Fruit fly (Drosophila melanogaster) whole organism, embryonic: Measurements from ENCODE around the gene Nagk.

Experiments
- CG10321 ChIP-seq: fragments of 200-800 bp; sonication (Bioruptor generic); IDR thresholded peaks from 2 replicates; pipeline ENCODE4 v1.3.6; 2022; ENCODE audit warnings: missing biosample characterization, missing genetic modification characterization
- CG12219 ChIP-seq: fragments of 200-800 bp; sonication (Bioruptor generic); optimal IDR thresholded peaks from 3 replicates; lab custom pipeline; 2018; ENCODE audit warnings: missing biosample characterization, mild to moderate bottlenecking, missing genetic modification characterization
- CG12744 ChIP-seq: fragments of 200-800 bp; sonication (Bioruptor generic); optimal IDR thresholded peaks from 2 replicates; lab custom pipeline; 2016; ENCODE audit warnings: missing biosample characterization, missing genetic modification characterization
- CG15011 ChIP-seq: fragments of 200-800 bp; sonication (Bioruptor generic); optimal IDR thresholded peaks from 3 replicates; lab custom pipeline; 2018; ENCODE audit warnings: missing biosample characterization, mild to moderate bottlenecking, missing genetic modification characterization
- CG15696 ChIP-seq: fragments of 200-800 bp; sonication (Bioruptor generic); optimal IDR thresholded peaks from 2 replicates; lab custom pipeline; 2019; ENCODE audit warnings: missing biosample characterization, mild to moderate bottlenecking, missing genetic modification characterization, moderate library complexity
- CG17912 ChIP-seq: fragments of 200-800 bp; sonication (Bioruptor generic); optimal IDR thresholded peaks from 2 replicates; lab custom pipeline; 2018; ENCODE audit warnings: missing biosample characterization, mild to moderate bottlenecking, missing genetic modification characterization
- CG18599 ChIP-seq: fragments of 200-800 bp; sonication (Bioruptor generic); optimal IDR thresholded peaks from 3 replicates; lab custom pipeline; 2017; ENCODE audit warnings: missing biosample characterization, missing genetic modification characterization, mild to moderate bottlenecking, moderate library complexity, missing genetic modification reagents
- CG2199 ChIP-seq: fragments of 200-800 bp; sonication (Bioruptor generic); IDR thresholded peaks from 3 replicates; pipeline ENCODE4 v1.3.6; 2022; ENCODE audit warnings: missing biosample characterization, missing genetic modification characterization
- CG2712 ChIP-seq: fragments of 200-800 bp; optimal IDR thresholded peaks from 3 replicates; lab custom pipeline; 2019; ENCODE audit warnings: missing biosample characterization, mild to moderate bottlenecking, missing genetic modification characterization, moderate library complexity
- CG33557 ChIP-seq: fragments of 200-800 bp; sonication (Bioruptor generic); optimal IDR thresholded peaks from 2 replicates; lab custom pipeline; 2019; ENCODE audit warnings: missing biosample characterization, mild to moderate bottlenecking, missing genetic modification characterization, moderate library complexity
- CG4424 ChIP-seq: fragments of 200-800 bp; sonication (Bioruptor generic); optimal IDR thresholded peaks from 3 replicates; lab custom pipeline; 2016; ENCODE audit warnings: missing biosample characterization, missing genetic modification characterization
- CG4820 ChIP-seq: fragments of 200-800 bp; sonication (Bioruptor generic); optimal IDR thresholded peaks from 3 replicates; lab custom pipeline; 2016; ENCODE audit warnings: missing biosample characterization, missing genetic modification characterization
- CG6791 ChIP-seq: fragments of 200-800 bp; sonication (Bioruptor generic); IDR thresholded peaks from 3 replicates; pipeline ENCODE4 v1.3.6; 2022; ENCODE audit warnings: missing biosample characterization, missing genetic modification characterization; ENCODE audit not compliant: partially characterized antibody
- CG8281 ChIP-seq: fragments of 200-800 bp; sonication (Bioruptor generic); optimal IDR thresholded peaks from 2 replicates; lab custom pipeline; 2018; ENCODE audit warnings: missing biosample characterization, mild to moderate bottlenecking, missing genetic modification characterization, moderate library complexity
- CG8388 ChIP-seq: fragments of 200-800 bp; sonication (Bioruptor generic); optimal IDR thresholded peaks from 2 replicates; lab custom pipeline; 2019; ENCODE audit warnings: missing biosample characterization, mild to moderate bottlenecking, missing genetic modification characterization, moderate library complexity
- CG9817 ChIP-seq: fragments of 200-800 bp; sonication (Bioruptor generic); optimal IDR thresholded peaks from 2 replicates; lab custom pipeline; 2018; ENCODE audit warnings: missing biosample characterization, mild to moderate bottlenecking, missing genetic modification characterization, moderate library complexity
- D ChIP-seq, 2 experiments: fragments of 200-800 bp in 1 of 2; fragments of >200 bp in 1 of 2; sonication (Bioruptor generic) in 1 of 2; optimal IDR thresholded peaks; 2 replicates in 1 of 2; 3 replicates in 1 of 2; lab custom pipeline; 2017; ENCODE audit warnings: mild to moderate bottlenecking in 1 of 2, missing biosample characterization in 1 of 2, missing genetic modification characterization in 1 of 2, missing genetic modification reagents in 1 of 2
- Dek ChIP-seq: fragments of 200-800 bp; sonication (Bioruptor generic); optimal IDR thresholded peaks from 3 replicates; lab custom pipeline; 2019; ENCODE audit warnings: missing biosample characterization, mild to moderate bottlenecking, missing genetic modification characterization, moderate library complexity
- Dip3 ChIP-seq: fragments of 200-800 bp; sonication (Bioruptor generic); optimal IDR thresholded peaks from 3 replicates; lab custom pipeline; 2016; ENCODE audit warnings: missing biosample characterization, missing genetic modification characterization
- Fer1 ChIP-seq: fragments of 200-800 bp; sonication (Bioruptor generic); optimal IDR thresholded peaks from 2 replicates; lab custom pipeline; 2017; ENCODE audit warnings: missing biosample characterization, mild to moderate bottlenecking, missing genetic modification characterization
- Fer2 ChIP-seq: fragments of 200-800 bp; sonication (Bioruptor generic); optimal IDR thresholded peaks from 2 replicates; lab custom pipeline; 2018; ENCODE audit warnings: missing biosample characterization, mild to moderate bottlenecking, missing genetic modification characterization, moderate library complexity
- HHEX ChIP-seq: fragments of 200-800 bp; sonication (Bioruptor generic); optimal IDR thresholded peaks from 3 replicates; lab custom pipeline; 2017; ENCODE audit warnings: missing biosample characterization, mild to moderate bottlenecking, missing genetic modification characterization, missing genetic modification reagents
- HLH3B ChIP-seq: fragments of 200-800 bp; sonication (Bioruptor generic); IDR thresholded peaks from 2 replicates; pipeline ENCODE4 v1.3.6; 2022; ENCODE audit warnings: missing biosample characterization, missing genetic modification characterization
- HLH4C ChIP-seq: fragments of 200-800 bp; sonication (Bioruptor generic); IDR thresholded peaks from 3 replicates; pipeline ENCODE4 v1.3.6; 2022; ENCODE audit warnings: missing biosample characterization, missing genetic modification characterization; ENCODE audit not compliant: partially characterized antibody
- MBD-R2 ChIP-seq: fragments of 200-800 bp; sonication (Bioruptor generic); IDR thresholded peaks from 2 replicates; pipeline ENCODE4 v1.3.6; 2022; ENCODE audit warnings: missing biosample characterization, missing genetic modification characterization
- Nf-YC ChIP-seq: fragments of 200-800 bp; optimal IDR thresholded peaks from 3 replicates; lab custom pipeline; 2019; ENCODE audit warnings: missing biosample characterization, mild to moderate bottlenecking, missing genetic modification characterization, moderate library complexity
- NfI ChIP-seq: fragments of 200-800 bp; sonication (Bioruptor generic); optimal IDR thresholded peaks from 3 replicates; lab custom pipeline; 2018; ENCODE audit warnings: missing biosample characterization, mild to moderate bottlenecking, missing genetic modification characterization, moderate library complexity
- Ssrp ChIP-seq: fragments of 200-800 bp; sonication (Bioruptor generic); optimal IDR thresholded peaks from 2 replicates; lab custom pipeline; 2018; ENCODE audit warnings: missing biosample characterization, mild to moderate bottlenecking, missing genetic modification characterization, moderate library complexity
- Usf ChIP-seq: fragments of 200-800 bp; sonication (Bioruptor generic); optimal IDR thresholded peaks from 2 replicates; lab custom pipeline; 2017; ENCODE audit warnings: missing genotype, missing biosample characterization, missing genetic modification characterization
- amos ChIP-seq: fragments of 200-800 bp; sonication (Bioruptor generic); IDR thresholded peaks from 2 replicates; pipeline ENCODE4 v1.3.6; 2022; ENCODE audit warnings: missing biosample characterization, missing genetic modification characterization; ENCODE audit not compliant: partially characterized antibody
- ase ChIP-seq: fragments of 200-800 bp; sonication (Bioruptor generic); IDR thresholded peaks from 3 replicates; pipeline ENCODE4 v1.3.6; 2022; ENCODE audit warnings: missing biosample characterization, missing genetic modification characterization
- chm ChIP-seq: fragments of 200-800 bp; sonication (Bioruptor generic); IDR thresholded peaks from 2 replicates; pipeline ENCODE4 v1.3.6; 2022; ENCODE audit warnings: missing biosample characterization, missing genetic modification characterization
- crol ChIP-seq: fragments of 200-800 bp; sonication (Bioruptor generic); IDR thresholded peaks from 2 replicates; pipeline ENCODE4 v1.3.6; 2022; ENCODE audit warnings: missing biosample characterization, missing genetic modification characterization
- ems ChIP-seq: fragments of 200-800 bp; sonication (Bioruptor generic); optimal IDR thresholded peaks from 3 replicates; lab custom pipeline; 2016; ENCODE audit warnings: missing biosample characterization, missing genetic modification characterization
- esg ChIP-seq: fragments of 200-800 bp; sonication (Bioruptor generic); conservative IDR thresholded peaks from 2 replicates; pipeline ENCODE4 v1.3.6; 2022; ENCODE audit warnings: missing biosample characterization, missing genetic modification characterization
- exex ChIP-seq: fragments of 200-800 bp; sonication (Bioruptor generic); optimal IDR thresholded peaks from 4 replicates; lab custom pipeline; 2018; ENCODE audit warnings: missing biosample characterization, mild to moderate bottlenecking, missing genetic modification characterization, moderate library complexity
- hth ChIP-seq: fragments of >200 bp; optimal IDR thresholded peaks from 2 replicates; lab custom pipeline; 2017; ENCODE audit warnings: inconsistent platforms
- klu ChIP-seq: fragments of 200-800 bp; sonication (Bioruptor generic); IDR thresholded peaks from 2 replicates; pipeline ENCODE4 v1.3.6; 2022; ENCODE audit warnings: missing biosample characterization, missing genetic modification characterization
- kni ChIP-seq: fragments of 200-800 bp; sonication (Bioruptor generic); optimal IDR thresholded peaks from 3 replicates; lab custom pipeline; 2017; ENCODE audit warnings: mild to moderate bottlenecking, missing biosample characterization, missing genetic modification reagents, missing genetic modification characterization
- lilli ChIP-seq: fragments of 200-800 bp; sonication (Bioruptor generic); optimal IDR thresholded peaks from 3 replicates; lab custom pipeline; 2016; ENCODE audit warnings: missing biosample characterization, missing genetic modification characterization
- mam ChIP-seq: fragments of 200-800 bp; sonication (Bioruptor generic); optimal IDR thresholded peaks from 3 replicates; lab custom pipeline; 2016; ENCODE audit warnings: missing biosample characterization, missing genetic modification characterization
- onecut ChIP-seq: fragments of 200-800 bp; sonication (Bioruptor generic); IDR thresholded peaks from 2 replicates; pipeline ENCODE4 v1.3.6; 2022; ENCODE audit warnings: missing biosample characterization, missing genetic modification characterization
- org-1 ChIP-seq: fragments of 200-800 bp; sonication (Bioruptor generic); optimal IDR thresholded peaks from 2 replicates; lab custom pipeline; 2017; ENCODE audit warnings: missing biosample characterization, missing genetic modification characterization
- p53 ChIP-seq: fragments of 200-800 bp; sonication (Bioruptor generic); optimal IDR thresholded peaks from 2 replicates; lab custom pipeline; 2016; ENCODE audit warnings: missing biosample characterization, missing genetic modification characterization
- run ChIP-seq: fragments of 200-800 bp; sonication (Bioruptor generic); optimal IDR thresholded peaks from 3 replicates; lab custom pipeline; 2018; ENCODE audit warnings: missing biosample characterization, mild to moderate bottlenecking, missing genetic modification characterization
- seq ChIP-seq: fragments of 200-800 bp; sonication (Bioruptor generic); IDR thresholded peaks from 2 replicates; pipeline ENCODE4 v1.3.6; 2022; ENCODE audit warnings: missing biosample characterization, missing genetic modification characterization
- shn ChIP-seq: fragments of 200-800 bp; sonication (Bioruptor generic); optimal IDR thresholded peaks from 3 replicates; lab custom pipeline; 2016; ENCODE audit warnings: missing biosample characterization, missing genetic modification characterization
- sim ChIP-seq: fragments of 200-800 bp; sonication (Bioruptor generic); IDR thresholded peaks from 2 replicates; pipeline ENCODE4 v1.3.6; 2022; ENCODE audit warnings: missing biosample characterization, missing genetic modification characterization
- sug ChIP-seq: fragments of 200-800 bp; optimal IDR thresholded peaks from 2 replicates; lab custom pipeline; 2019; ENCODE audit warnings: missing biosample characterization, mild to moderate bottlenecking, missing genetic modification characterization, moderate library complexity
- toy ChIP-seq: fragments of 200-800 bp; sonication (Bioruptor generic); IDR thresholded peaks from 2 replicates; pipeline ENCODE4 v1.3.6; 2022; ENCODE audit warnings: missing biosample characterization, missing genetic modification characterization
- unpg ChIP-seq: fragments of 200-800 bp; sonication (Bioruptor generic); optimal IDR thresholded peaks from 3 replicates; lab custom pipeline; 2018; ENCODE audit warnings: missing biosample characterization, mild to moderate bottlenecking, missing genetic modification characterization, moderate library complexity

The Nagk gene

DNA sequence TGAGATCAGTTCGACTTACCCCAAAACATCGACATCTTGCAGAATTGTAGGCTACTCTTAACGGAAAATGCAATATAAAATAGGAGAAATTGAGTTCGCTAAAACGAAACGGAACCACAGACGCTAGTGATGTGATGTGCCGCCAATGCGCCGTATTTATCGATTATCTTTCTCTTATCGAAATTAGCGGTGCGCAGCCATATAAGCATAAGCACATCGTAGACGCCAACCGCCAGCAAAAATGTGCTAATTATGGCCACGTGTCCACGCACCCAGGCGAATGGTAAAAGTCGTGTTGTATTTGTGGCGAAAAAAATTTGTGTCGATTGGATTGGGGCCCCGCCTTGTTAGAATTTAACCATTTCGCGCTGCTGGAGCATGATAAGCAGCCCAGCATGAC lies 10.1 kb downstream of the Nagk start, which contains the start of the genes Fkbp39 and Cyfip (continued):
- TF ChIP-seq CG8388 (GFP tag; lab: Kevin White, UChicago) (no peak), Usf (GFP tag; lab: Kevin White, UChicago) (no peak), lilli (GFP tag; lab: Kevin White, UChicago) (peak; percentile 74), org-1 (GFP tag; lab: Kevin White, UChicago) (no peak), run (no peak), HLH3B (GFP tag; lab: Robert Waterston, UW) (no peak), crol (GFP tag; lab: Robert Waterston, UW) (0 out of 2 replicates have a peak, but pooled peaks have one; percentile 5), mam (GFP tag; lab: Kevin White, UChicago) (peak; percentile 69), CG12744 (GFP tag; lab: Kevin White, UChicago) (no peak), MBD-R2 (peak; percentile 98), CG10321 (GFP tag; lab: Robert Waterston, UW) (no peak), toy (GFP tag; lab: Robert Waterston, UW) (no peak), CG17912 (GFP tag; lab: Kevin White, UChicago) (peak; percentile 52), D (optimal IDR thresholded peaks at IDR 0.05; lab: Kevin White, UChicago) (peak; percentile 57), D (GFP tag; optimal IDR thresholded peaks at IDR 0.05; lab: Kevin White, UChicago) (no peak), Dek (tag; lab: Kevin White, UChicago) (peak; percentile 30), Ssrp (tag; lab: Kevin White, UChicago) (no peak), unpg (GFP tag; lab: Kevin White, UChicago) (no peak), CG2712 (tag; lab: Kevin White, UChicago) (peak; percentile 52), CG12219 (GFP tag; lab: Kevin White, UChicago) (no peak), CG15011 (no peak), CG9817 (peak; percentile 20), sug (tag; lab: Kevin White, UChicago) (peak; percentile 64), esg (GFP tag; lab: Robert Waterston, UW) (no peak), CG33557 (no peak), CG18599 (no peak), CG4424 (GFP tag; lab: Kevin White, UChicago) (no peak), HHEX (GFP tag; lab: Kevin White, UChicago) (no peak), CG4820 (no peak), exex (tag; lab: Kevin White, UChicago) (no peak), CG6791 (GFP tag; lab: Robert Waterston, UW) (peak; percentile 77), kni (GFP tag; lab: Kevin White, UChicago) (no peak), ase (GFP tag; lab: Robert Waterston, UW) (0 out of 3 replicates have a peak, but pooled peaks have one; percentile 27), Fer1 (GFP tag; lab: Kevin White, UChicago) (peak; percentile 69), Nf-YC (tag; lab: Kevin White, UChicago) (no peak), shn (peak; percentile 49), CG8281 (no peak), hth (lab: Kevin White, UChicago) (no peak), HLH4C (GFP tag; lab: Robert Waterston, UW) (peak; percentile 80), CG2199 (GFP tag; lab: Robert Waterston, UW) (no peak), Dip3 (GFP tag; lab: Kevin White, UChicago) (peak; percentile 21), sim (GFP tag; lab: Robert Waterston, UW) (no peak), NfI (GFP tag; lab: Kevin White, UChicago) (peak; percentile 34), klu (GFP tag; lab: Robert Waterston, UW) (no peak), Fer2 (tag; lab: Kevin White, UChicago) (no peak), ems (GFP tag; lab: Kevin White, UChicago) (peak; percentile 53), CG15696 (no peak), p53 (GFP tag; lab: Kevin White, UChicago) (peak; percentile 62), amos (peak; percentile 77; the same call in 1 of the 2 replicates), chm (GFP tag; lab: Robert Waterston, UW) (no peak), onecut (GFP tag; lab: Robert Waterston, UW) (peak; percentile 46), seq (GFP tag; lab: Robert Waterston, UW) (no peak)
